Worm (Caenorhabditis elegans) whole organism, mixed stage, embryonic: Measurements from ENCODE around the gene smim-14.

Source experiments
- drap-1 ChIP-seq: fragments of 200-800 bp; sonication (Bioruptor generic); optimal IDR thresholded peaks from 3 replicates; lab custom pipeline; 2018; ENCODE audit warnings: mild to moderate bottlenecking, missing genetic modification characterization, missing compliant biosample characterization
- elt-1 ChIP-seq: sonication (generic microtip); optimal IDR thresholded peaks from 2 replicates; lab custom pipeline; 2017; ENCODE audit warnings: missing genetic modification characterization, mild to moderate bottlenecking, missing compliant biosample characterization, antibody characterized with exemption, moderate library complexity, borderline replicate concordance; ENCODE audit not compliant: insufficient read depth
- elt-3 ChIP-seq: fragments of 150-350 bp; optimal IDR thresholded peaks from 2 replicates; lab custom pipeline; 2014; ENCODE audit warnings: missing biosample characterization, missing genetic modification characterization
- hlh-1 ChIP-seq: fragments of 150-350 bp; optimal IDR thresholded peaks from 2 replicates; lab custom pipeline; 2014; ENCODE audit warnings: missing biosample characterization, missing genetic modification reagents, missing genetic modification characterization
- lin-32 ChIP-seq: fragments of 200-800 bp; sonication (Bioruptor generic); optimal IDR thresholded peaks from 2 replicates; lab custom pipeline; 2018; ENCODE audit warnings: mild to moderate bottlenecking, missing genetic modification characterization, missing compliant biosample characterization
- nhr-237 ChIP-seq: fragments of 150-350 bp; optimal IDR thresholded peaks from 2 replicates; lab custom pipeline; 2014; ENCODE audit warnings: missing biosample characterization, missing genetic modification characterization
- pha-4 ChIP-seq: fragments of 150-350 bp; optimal IDR thresholded peaks from 2 replicates; lab custom pipeline; 2018; ENCODE audit warnings: missing biosample characterization, missing genetic modification reagents, missing genetic modification characterization
- sem-2 ChIP-seq: fragments of 200-800 bp; sonication (Bioruptor generic); optimal IDR thresholded peaks from 2 replicates; lab custom pipeline; 2018; ENCODE audit warnings: mild to moderate bottlenecking, missing genetic modification characterization, missing compliant biosample characterization
- snpc-4 ChIP-seq: fragments of 150-350 bp; optimal IDR thresholded peaks from 2 replicates; lab custom pipeline; 2014; ENCODE audit warnings: missing biosample characterization, missing genetic modification characterization

- TF ChIP-seq snpc-4 = no peak
- no peak for TF ChIP-seq sem-2 (GFP tag; lab: Kevin White, UChicago)
- TF ChIP-seq pha-4 (tag; lab: Kevin White, UChicago) = no peak
- TF ChIP-seq lin-32 (GFP tag; lab: Kevin White, UChicago) = no peak
- TF ChIP-seq elt-1 (tag; lab: Kevin White, UChicago) = no peak
- TF ChIP-seq drap-1 (GFP tag; lab: Kevin White, UChicago) = no peak
- TF ChIP-seq hlh-1 (tag; lab: Kevin White, UChicago) = no peak
- no peak for TF ChIP-seq nhr-237 (tag; lab: Kevin White, UChicago)
- TF ChIP-seq elt-3 (tag; lab: Kevin White, UChicago) = no peak
These were observed 41.0 kb downstream of the smim-14 start for ce11 chrIII:3428574-3428973.
